Worm (Caenorhabditis elegans) whole organism, L3 larva: Measurements from ENCODE around the gene C16C8.18.

ENCODE experiments used
- ama-1 ChIP-seq: fragments of 150-350 bp; optimal IDR thresholded peaks from 2 replicates; lab custom pipeline; 2018
- egl-27 ChIP-seq: sonication (generic microtip); optimal IDR thresholded peaks from 4 replicates; lab custom pipeline; 2017; ENCODE audit warnings: missing biosample characterization, missing genetic modification reagents, missing genetic modification characterization
- nfya-1 ChIP-seq: sonication (generic microtip); optimal IDR thresholded peaks from 2 replicates; lab custom pipeline; 2017; ENCODE audit warnings: missing genetic modification characterization, mild to moderate bottlenecking, missing compliant biosample characterization, antibody characterized with exemption, moderate library complexity; ENCODE audit not compliant: insufficient read depth
- nhr-12 ChIP-seq: fragments of 150-350 bp; optimal IDR thresholded peaks from 2 replicates; lab custom pipeline; 2014; ENCODE audit warnings: missing biosample characterization, missing genetic modification characterization
- nhr-28 ChIP-seq: fragments of 150-350 bp; optimal IDR thresholded peaks from 2 replicates; lab custom pipeline; 2014; ENCODE audit warnings: missing biosample characterization, missing genetic modification characterization
- nhr-43 ChIP-seq: sonication (generic microtip); optimal IDR thresholded peaks from 2 replicates; lab custom pipeline; 2016; ENCODE audit warnings: mild to moderate bottlenecking, missing genetic modification characterization, missing compliant biosample characterization; ENCODE audit not compliant: poor library complexity, severe bottlenecking
- pqm-1 ChIP-seq: fragments of 150-350 bp; optimal IDR thresholded peaks from 2 replicates; lab custom pipeline; 2017; ENCODE audit warnings: missing biosample characterization, missing genetic modification characterization, inconsistent platforms

DNA sequence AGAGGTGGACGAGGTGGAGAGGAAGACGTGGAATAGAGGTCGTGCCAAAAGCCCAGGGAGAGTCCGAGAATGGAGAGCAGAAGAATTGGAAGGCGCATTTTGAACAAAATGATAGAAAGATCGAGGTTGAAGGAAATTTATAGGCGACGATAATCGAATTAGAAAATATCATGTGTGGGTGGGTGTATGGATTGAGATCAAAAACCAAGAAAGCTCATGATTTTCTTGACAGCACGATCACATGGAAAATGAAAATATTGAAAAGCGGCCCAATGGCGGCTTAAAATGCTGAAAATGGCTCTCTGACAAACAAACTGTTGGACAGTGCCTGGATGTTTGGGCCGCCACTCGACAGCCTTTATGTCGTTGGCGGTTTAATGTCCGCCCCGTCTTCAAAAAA lies 33.6 kb downstream of the C16C8.18 start, which contains the start of gene C16C8.9:
- no peak for TF ChIP-seq nhr-28
- no peak for TF ChIP-seq nfya-1 (tag; lab: Kevin White, UChicago)
- no peak for TF ChIP-seq egl-27 (tag; lab: Kevin White, UChicago)
- TF ChIP-seq nhr-43 (tag; lab: Kevin White, UChicago) = no peak
- no peak for TF ChIP-seq pqm-1 (tag; lab: Kevin White, UChicago)
- TF ChIP-seq ama-1 (lab: Kevin White, UChicago) = no peak
- TF ChIP-seq nhr-12 = no peak
